Fruit fly (Drosophila melanogaster) whole organism, prepupa: ENCODE measurements around the gene Sik2.

ENCODE experiments used
- CG10631 ChIP-seq: fragments of 200-800 bp; sonication (Bioruptor generic); optimal IDR thresholded peaks from 2 replicates; lab custom pipeline; 2016; ENCODE audit warnings: missing biosample characterization, missing genetic modification characterization
- CG10669 ChIP-seq: fragments of 200-800 bp; sonication (Bioruptor generic); optimal IDR thresholded peaks from 3 replicates; lab custom pipeline; 2018; ENCODE audit warnings: missing biosample characterization, mild to moderate bottlenecking, missing genetic modification characterization, moderate library complexity
- CG11294 ChIP-seq: fragments of 200-800 bp; sonication (Bioruptor generic); IDR thresholded peaks from 2 replicates; pipeline ENCODE4 v1.3.6; 2022; ENCODE audit warnings: missing biosample characterization, missing genetic modification characterization
- CG11762 ChIP-seq: fragments of 200-800 bp; sonication (Bioruptor generic); optimal IDR thresholded peaks from 3 replicates; lab custom pipeline; 2016; ENCODE audit warnings: missing biosample characterization, missing genetic modification characterization; ENCODE audit not compliant: insufficient read depth
- CG11902 ChIP-seq: fragments of 200-800 bp; sonication (Bioruptor generic); optimal IDR thresholded peaks from 3 replicates; lab custom pipeline; 2016; ENCODE audit warnings: missing biosample characterization, missing genetic modification characterization
- CG15336 ChIP-seq: fragments of 200-800 bp; sonication (Bioruptor generic); IDR thresholded peaks from 2 replicates; pipeline ENCODE4 v1.3.6; 2022; ENCODE audit warnings: missing biosample characterization, missing genetic modification characterization
- CG1621 ChIP-seq: fragments of 200-800 bp; sonication (Bioruptor generic); optimal IDR thresholded peaks from 3 replicates; lab custom pipeline; 2018; ENCODE audit warnings: missing biosample characterization, mild to moderate bottlenecking, missing genetic modification characterization
- CG16779 ChIP-seq: fragments of 200-800 bp; sonication (Bioruptor generic); optimal IDR thresholded peaks from 3 replicates; lab custom pipeline; 2017; ENCODE audit warnings: missing biosample characterization, mild to moderate bottlenecking, missing genetic modification characterization
- CG3032 ChIP-seq: fragments of 200-800 bp; optimal IDR thresholded peaks from 2 replicates; lab custom pipeline; 2019; ENCODE audit warnings: missing biosample characterization, mild to moderate bottlenecking, missing genetic modification characterization, moderate library complexity
- CG32006 ChIP-seq: fragments of 200-800 bp; sonication (Bioruptor generic); optimal IDR thresholded peaks from 3 replicates; lab custom pipeline; 2017; ENCODE audit warnings: missing biosample characterization, mild to moderate bottlenecking, missing genetic modification characterization
- CG3919 ChIP-seq: fragments of 200-800 bp; sonication (Bioruptor generic); optimal IDR thresholded peaks from 3 replicates; lab custom pipeline; 2016; ENCODE audit warnings: missing biosample characterization, missing genetic modification characterization
- CG4318 ChIP-seq: fragments of 200-800 bp; sonication (Bioruptor generic); optimal IDR thresholded peaks from 3 replicates; lab custom pipeline; 2017; ENCODE audit warnings: missing biosample characterization, mild to moderate bottlenecking, missing genetic modification characterization
- CG6792 ChIP-seq: fragments of 200-800 bp; sonication (Bioruptor generic); optimal IDR thresholded peaks from 3 replicates; lab custom pipeline; 2016; ENCODE audit warnings: missing biosample characterization, missing genetic modification characterization
- CG6808 ChIP-seq: fragments of 200-800 bp; sonication (Bioruptor generic); optimal IDR thresholded peaks from 3 replicates; lab custom pipeline; 2017; ENCODE audit warnings: missing biosample characterization, missing genetic modification characterization, mild to moderate bottlenecking, moderate library complexity, missing genetic modification reagents
- CG6854 ChIP-seq: fragments of 200-800 bp; sonication (Bioruptor generic); optimal IDR thresholded peaks from 2 replicates; lab custom pipeline; 2017; ENCODE audit warnings: missing biosample characterization, mild to moderate bottlenecking, missing genetic modification characterization
- Eip75B ChIP-seq: fragments of 200-800 bp; sonication (Bioruptor generic); optimal IDR thresholded peaks from 3 replicates; lab custom pipeline; 2016; ENCODE audit warnings: missing biosample characterization, missing genetic modification characterization
- Eip78C ChIP-seq: fragments of 200-800 bp; sonication (Bioruptor generic); peaks from one replicate; lab custom pipeline; 2016; ENCODE audit warnings: missing biosample characterization, missing genetic modification characterization
- Ets96B ChIP-seq: fragments of 200-800 bp; optimal IDR thresholded peaks from 2 replicates; lab custom pipeline; 2019; ENCODE audit warnings: missing biosample characterization, mild to moderate bottlenecking, missing genetic modification characterization, moderate library complexity
- Hr38 ChIP-seq: sonication (Bioruptor generic); optimal IDR thresholded peaks from 2 replicates; lab custom pipeline; 2016; ENCODE audit warnings: missing biosample characterization, missing genetic modification characterization
- Hr4 ChIP-seq: fragments of 200-800 bp; sonication (Bioruptor generic); optimal IDR thresholded peaks from 3 replicates; lab custom pipeline; 2016; ENCODE audit warnings: missing biosample characterization, missing genetic modification characterization
- Lpt ChIP-seq: fragments of 200-800 bp; sonication (Bioruptor generic); optimal IDR thresholded peaks from 3 replicates; lab custom pipeline; 2016; ENCODE audit warnings: missing biosample characterization, missing genetic modification characterization
- Met ChIP-seq: fragments of 200-800 bp; sonication (Bioruptor generic); optimal IDR thresholded peaks from 3 replicates; lab custom pipeline; 2016; ENCODE audit warnings: missing biosample characterization, missing genetic modification characterization
- OdsH ChIP-seq: fragments of 200-800 bp; sonication (Bioruptor generic); optimal IDR thresholded peaks from 3 replicates; lab custom pipeline; 2016; ENCODE audit warnings: missing biosample characterization, missing genetic modification characterization
- Smox ChIP-seq: fragments of 200-800 bp; sonication (Bioruptor generic); optimal IDR thresholded peaks from 3 replicates; lab custom pipeline; 2016; ENCODE audit warnings: missing biosample characterization, missing genetic modification characterization
- Sox102F ChIP-seq: fragments of 200-800 bp; sonication (Bioruptor generic); optimal IDR thresholded peaks from 2 replicates; lab custom pipeline; 2016; ENCODE audit warnings: missing biosample characterization, mild to moderate bottlenecking, missing genetic modification characterization
- Sox15 ChIP-seq: fragments of 200-800 bp; sonication (Bioruptor generic); optimal IDR thresholded peaks from 3 replicates; lab custom pipeline; 2016; ENCODE audit warnings: missing biosample characterization, missing genetic modification characterization
- achi ChIP-seq: fragments of 200-800 bp; sonication (Bioruptor generic); optimal IDR thresholded peaks from 3 replicates; lab custom pipeline; 2016; ENCODE audit warnings: missing biosample characterization, missing genetic modification characterization
- acj6 ChIP-seq: fragments of 200-800 bp; sonication (Bioruptor generic); optimal IDR thresholded peaks from 3 replicates; lab custom pipeline; 2016; ENCODE audit warnings: missing biosample characterization, missing genetic modification characterization
- cyc ChIP-seq: fragments of 200-800 bp; sonication (Bioruptor generic); optimal IDR thresholded peaks from 3 replicates; lab custom pipeline; 2016; ENCODE audit warnings: missing biosample characterization, missing genetic modification characterization
- dsx ChIP-seq: fragments of 200-800 bp; optimal IDR thresholded peaks from 3 replicates; lab custom pipeline; 2019; ENCODE audit warnings: missing biosample characterization, mild to moderate bottlenecking, missing genetic modification characterization, moderate library complexity; ENCODE audit not compliant: poor library complexity, severe bottlenecking
- eg ChIP-seq: fragments of 200-800 bp; sonication (Bioruptor generic); IDR thresholded peaks from 3 replicates; pipeline ENCODE4 v1.3.6; 2022; ENCODE audit warnings: missing biosample characterization, missing genetic modification characterization
- fd59A ChIP-seq: fragments of 200-800 bp; sonication (Bioruptor generic); optimal IDR thresholded peaks from 2 replicates; lab custom pipeline; 2017; ENCODE audit warnings: missing biosample characterization, mild to moderate bottlenecking, missing genetic modification characterization, missing genetic modification reagents
- fkh ChIP-seq: fragments of 200-800 bp; sonication (Bioruptor generic); optimal IDR thresholded peaks from 3 replicates; lab custom pipeline; 2017; ENCODE audit warnings: missing biosample characterization, mild to moderate bottlenecking, missing genetic modification characterization, moderate library complexity
- lz ChIP-seq: fragments of 200-800 bp; sonication (Bioruptor generic); optimal IDR thresholded peaks from 3 replicates; lab custom pipeline; 2016; ENCODE audit warnings: missing biosample characterization, missing genetic modification characterization
- net ChIP-seq: fragments of 200-800 bp; sonication (Bioruptor generic); optimal IDR thresholded peaks from 3 replicates; lab custom pipeline; 2016; ENCODE audit warnings: missing biosample characterization, missing genetic modification characterization
- pdm3 ChIP-seq: fragments of 200-800 bp; sonication (Bioruptor generic); optimal IDR thresholded peaks from 3 replicates; lab custom pipeline; 2016; ENCODE audit warnings: missing biosample characterization, missing genetic modification characterization
- svp ChIP-seq: fragments of 200-800 bp; sonication (Bioruptor generic); peaks from one replicate; lab custom pipeline; 2016; ENCODE audit warnings: missing biosample characterization, missing genetic modification characterization
- topi ChIP-seq: fragments of 200-800 bp; sonication (Bioruptor generic); optimal IDR thresholded peaks from 3 replicates; lab custom pipeline; 2016; ENCODE audit warnings: missing biosample characterization, missing genetic modification characterization
- vri ChIP-seq: fragments of 200-800 bp; sonication (Bioruptor generic); optimal IDR thresholded peaks from 3 replicates; lab custom pipeline; 2016; ENCODE audit warnings: missing biosample characterization, mild to moderate bottlenecking, missing genetic modification characterization

Gene Sik2

dm6 chrX:2094072-2094761 is 32.5 kb upstream of the Sik2 start, which contains the start of gene csw (continued):
- TF ChIP-seq Lpt (GFP tag; lab: Kevin White, UChicago) (peak; percentile 75), Hr38 (GFP tag; lab: Kevin White, UChicago) (no peak), lz (peak; percentile 28), CG6792 (GFP tag; lab: Kevin White, UChicago) (peak; percentile 43), CG16779 (tag; lab: Kevin White, UChicago) (peak; percentile 96), CG10669 (GFP tag; lab: Kevin White, UChicago) (peak; percentile 92), CG11762 (GFP tag; lab: Kevin White, UChicago) (peak; percentile 69), achi (peak; percentile 28), vri (GFP tag; lab: Kevin White, UChicago) (no peak), CG4318 (GFP tag; lab: Kevin White, UChicago) (peak; percentile 20), Sox15 (GFP tag; lab: Kevin White, UChicago) (peak; percentile 2), dsx (GFP tag; lab: Kevin White, UChicago) (peak; percentile 93)

- TF ChIP-seq cyc (GFP tag; lab: Kevin White, UChicago) (no peak), OdsH (GFP tag; lab: Kevin White, UChicago) (no peak), CG11762 (GFP tag; lab: Kevin White, UChicago) (no peak), CG6854 (GFP tag; lab: Kevin White, UChicago) (no peak), CG11902 (GFP tag; lab: Kevin White, UChicago) (no peak), Met (no peak), CG11294 (GFP tag; lab: Robert Waterston, UW) (no peak), CG32006 (peak; percentile 20), CG16779 (tag; lab: Kevin White, UChicago) (no peak), Smox (no peak), dsx (GFP tag; lab: Kevin White, UChicago) (no peak), fkh (GFP tag; lab: Kevin White, UChicago) (no peak), Sox15 (GFP tag; lab: Kevin White, UChicago) (no peak), topi (GFP tag; lab: Kevin White, UChicago) (no peak), Eip78C (GFP tag; lab: Kevin White, UChicago) (peak; percentile 79), acj6 (GFP tag; lab: Kevin White, UChicago) (no peak), CG4318 (GFP tag; lab: Kevin White, UChicago) (no peak), Sox102F (no peak), CG15336 (GFP tag; lab: Robert Waterston, UW) (no peak), CG10669 (GFP tag; lab: Kevin White, UChicago) (peak; percentile 20), CG6808 (no peak), svp (no peak), CG3032 (tag; lab: Kevin White, UChicago) (peak; percentile 16), CG10631 (GFP tag; lab: Kevin White, UChicago) (no peak), fd59A (GFP tag; lab: Kevin White, UChicago) (no peak), CG3919 (GFP tag; lab: Kevin White, UChicago) (no peak), Ets96B (tag; lab: Kevin White, UChicago) (peak; percentile 10)
These were observed 28.1 kb upstream of the Sik2 start for dm6 chrX:2089812-2090211.

dm6 chrX:2088798-2089197 is 27.1 kb upstream of the Sik2 start:
- peak; percentile 22 for TF ChIP-seq Hr4 (GFP tag; lab: Kevin White, UChicago)
- TF ChIP-seq net (GFP tag; lab: Kevin White, UChicago), result no peak
- TF ChIP-seq pdm3 (GFP tag; lab: Kevin White, UChicago), result peak; percentile 10
- TF ChIP-seq eg (GFP tag; lab: Robert Waterston, UW), result 0 out of 3 replicates have a peak, but pooled peaks have one; percentile 31
- peak; percentile 0 for TF ChIP-seq Eip75B (GFP tag; lab: Kevin White, UChicago)
- peak; percentile 4 for TF ChIP-seq fkh (GFP tag; lab: Kevin White, UChicago)
- no peak for TF ChIP-seq Ets96B (tag; lab: Kevin White, UChicago)
- TF ChIP-seq dsx (GFP tag; lab: Kevin White, UChicago), result no peak
- no peak for TF ChIP-seq cyc (GFP tag; lab: Kevin White, UChicago)
- TF ChIP-seq svp, result peak; percentile 77
- TF ChIP-seq Eip78C (GFP tag; lab: Kevin White, UChicago), result peak; percentile 37
- no peak for TF ChIP-seq CG1621 (tag; lab: Kevin White, UChicago)
